Worm (Caenorhabditis elegans): ENCODE results near the gene D1005.6.

The D1005.6 gene

ce11 chrX:1503698-1504501 is 39.3 kb upstream of the D1005.6 start (continued):
- TF ChIP-seq tlf-1 (GFP tag; optimal IDR thresholded peaks at IDR 0.05) (peak; percentile 80), madf-10 (tag; optimal IDR thresholded peaks at IDR 0.05) (no peak), nhr-90 (tag; optimal IDR thresholded peaks at IDR 0.05) (no peak), ztf-28 (GFP tag; IDR thresholded peaks at IDR 0.05) (peak; percentile 34; the same call in 1 of the 2 replicates), ztf-25 (GFP tag; IDR thresholded peaks at IDR 0.05) (peak; percentile 72; the same call in 1 of the 2 replicates), snpc-3.4 (tag; optimal IDR thresholded peaks at IDR 0.05) (no peak), bed-2 (GFP tag; IDR thresholded peaks at IDR 0.05) (no peak), ekl-4 (GFP tag; IDR thresholded peaks at IDR 0.05) (peak; percentile 49), F57C9.4 (tag; optimal IDR thresholded peaks at IDR 0.05) (peak; percentile 85), die-1 (tag; optimal IDR thresholded peaks at IDR 0.05) (no peak), nhr-120 (GFP tag; IDR thresholded peaks at IDR 0.05) (0 out of 2 replicates have a peak, but pooled peaks have one; percentile 47), egl-18 (GFP tag; IDR thresholded peaks at IDR 0.05) (no peak), nhr-80 (tag; optimal IDR thresholded peaks at IDR 0.05) (no peak), Y56A3A.18 (GFP tag; IDR thresholded peaks at IDR 0.05) (peak; percentile 89)

ce11 chrX:1502914-1503313 is 38.3 kb upstream of the D1005.6 start:
- TF ChIP-seq ceh-40 (GFP tag; IDR thresholded peaks at IDR 0.05) (0 out of 2 replicates have a peak, but pooled peaks have one; percentile 11), zfh-2 (GFP tag; conservative IDR thresholded peaks at IDR 0.05) (peak; percentile 86), gei-17 (GFP tag; optimal IDR thresholded peaks at IDR 0.05) (no peak), egrh-3 (GFP tag; IDR thresholded peaks at IDR 0.05) (peak; percentile 37; the same call in 1 of the 2 replicates)

DNA sequence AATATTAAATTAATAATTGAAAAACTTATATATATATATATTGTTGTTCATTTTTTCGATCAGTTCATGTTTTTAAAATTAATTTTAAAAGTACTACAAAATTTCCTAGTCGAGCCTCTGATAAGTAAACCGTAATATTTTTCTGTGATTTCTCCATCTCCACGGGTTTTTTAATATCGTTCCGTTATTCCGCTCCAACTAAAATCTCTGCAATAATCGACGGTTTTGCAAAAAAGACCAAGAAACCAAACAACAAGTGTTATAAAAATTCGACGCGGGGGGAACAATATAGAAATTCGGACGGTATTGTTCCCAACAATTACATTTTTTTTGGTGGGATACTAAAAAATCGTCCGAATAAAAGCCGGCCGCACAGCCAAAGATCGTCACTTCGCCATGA is 37.9 kb upstream of the D1005.6 start, which contains the start of gene F09E10.1:
Gene F09E10.1, plus strand, starts transcription at position 301 of the 400 bp plus-strand sequence.
- no peak for TF ChIP-seq B0019.2 (GFP tag; conservative IDR thresholded peaks at IDR 0.05)
- no peak for TF ChIP-seq unc-62 (GFP tag; optimal IDR thresholded peaks at IDR 0.05)

DNA sequence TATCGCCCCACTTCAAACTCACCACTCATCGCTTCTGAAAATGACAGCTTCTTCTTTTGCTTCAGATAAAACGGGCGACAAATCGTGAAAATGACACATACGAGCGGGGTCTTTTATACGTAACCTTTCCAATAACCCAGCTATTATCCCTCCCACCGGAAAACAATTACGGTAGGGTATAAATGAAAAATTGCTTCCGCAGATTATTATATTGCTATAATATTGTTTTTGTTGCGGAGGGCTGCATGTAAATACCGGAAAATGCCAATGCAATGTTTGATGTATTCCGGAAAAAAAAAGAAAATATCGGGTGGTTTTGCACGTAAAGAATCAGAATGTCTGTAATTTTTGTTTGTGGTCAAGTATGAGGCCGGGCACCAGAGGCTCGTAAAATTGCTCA is 37.2 kb upstream of the D1005.6 start, which contains the start of gene F09E10.7:
Gene F09E10.7, minus strand, starts transcription at position 101 of the 400 bp plus-strand sequence.
- TF ChIP-seq ceh-100 (GFP tag; IDR thresholded peaks at IDR 0.05) (no peak), lin-35 (GFP tag; optimal IDR thresholded peaks at IDR 0.05) (no peak), attf-3 (GFP tag; conservative IDR thresholded peaks at IDR 0.05) (no peak), lir-1 (GFP tag; conservative IDR thresholded peaks at IDR 0.05) (no peak), athp-1 (tag; optimal IDR thresholded peaks at IDR 0.05) (no peak), tbp1 (GFP tag; optimal IDR thresholded peaks at IDR 0.05) (no peak), nfya-2 (GFP tag; IDR thresholded peaks at IDR 0.05) (no peak), ceh-27 (GFP tag; optimal IDR thresholded peaks at IDR 0.05) (no peak), lsy-27 (tag; optimal IDR thresholded peaks at IDR 0.05; ENCODE audit: borderline replicate concordance, insufficient read depth) (no peak), nhr-120 (GFP tag; IDR thresholded peaks at IDR 0.05) (no peak), rpc-1 (optimal IDR thresholded peaks at IDR 0.05) (no peak), rpc-1 (tag; optimal IDR thresholded peaks at IDR 0.05) (no peak), nfyb-1 (GFP tag; IDR thresholded peaks at IDR 0.05) (no peak), lag-1 (GFP tag; IDR thresholded peaks at IDR 0.05) (no peak), atf-7 (tag; optimal IDR thresholded peaks at IDR 0.05) (no peak), nhr-179 (tag; optimal IDR thresholded peaks at IDR 0.05) (no peak), him-1 (tag; optimal IDR thresholded peaks at IDR 0.05) (no peak)
